Worm (Caenorhabditis elegans) whole organism, L1 larva: ENCODE measurements around the gene rfc-2.

Experiments
- ceh-90 ChIP-seq: sonication (generic microtip); optimal IDR thresholded peaks from 2 replicates; lab custom pipeline; 2016; ENCODE audit warnings: missing genetic modification characterization, missing compliant biosample characterization
- ces-1 ChIP-seq: fragments of 150-350 bp; optimal IDR thresholded peaks from 2 replicates; lab custom pipeline; 2014; ENCODE audit warnings: missing biosample characterization, missing genetic modification reagents, missing genetic modification characterization
- dpl-1 ChIP-seq, 3 experiments: fragments of 150-350 bp in 2 of 3; sonication (generic microtip) in 1 of 3; optimal IDR thresholded peaks; 2 replicates each; lab custom pipeline; 2014 to 2017; ENCODE audit warnings: missing biosample characterization in 3 of 3, missing genetic modification characterization in 3 of 3, missing genetic modification reagents in 3 of 3
- fkh-8 ChIP-seq: sonication (generic microtip); optimal IDR thresholded peaks from 2 replicates; lab custom pipeline; 2016; ENCODE audit warnings: mild to moderate bottlenecking, missing genetic modification characterization, missing compliant biosample characterization
- mdl-1 ChIP-seq, 2 experiments: fragments of 150-350 bp; optimal IDR thresholded peaks; 2 replicates each; lab custom pipeline; 2014 to 2017; ENCODE audit warnings: missing biosample characterization in 2 of 2, missing genetic modification characterization in 2 of 2, inconsistent platforms in 1 of 2
- mep-1 ChIP-seq: fragments of 150-350 bp; optimal IDR thresholded peaks from 2 replicates; lab custom pipeline; 2014; ENCODE audit warnings: missing biosample characterization, missing genetic modification characterization
- nhr-71 ChIP-seq: sonication (generic microtip); optimal IDR thresholded peaks from 2 replicates; lab custom pipeline; 2016; ENCODE audit warnings: mild to moderate bottlenecking, missing genetic modification characterization, moderate library complexity, missing compliant biosample characterization
- nhr-77 ChIP-seq: fragments of 150-350 bp; optimal IDR thresholded peaks from 2 replicates; lab custom pipeline; 2014; ENCODE audit warnings: missing biosample characterization, missing genetic modification characterization
- nhr-90 ChIP-seq: sonication (generic microtip); optimal IDR thresholded peaks from 2 replicates; lab custom pipeline; 2016; ENCODE audit warnings: mild to moderate bottlenecking, missing genetic modification characterization, missing compliant biosample characterization; ENCODE audit not compliant: poor library complexity
- pag-3 ChIP-seq: sonication (generic microtip); optimal IDR thresholded peaks from 2 replicates; lab custom pipeline; 2017; ENCODE audit warnings: missing genetic modification characterization, mild to moderate bottlenecking, missing compliant biosample characterization, antibody characterized with exemption, borderline replicate concordance; ENCODE audit not compliant: insufficient read depth
- rnt-1 ChIP-seq: sonication (generic microtip); optimal IDR thresholded peaks from 2 replicates; lab custom pipeline; 2016; ENCODE audit warnings: mild to moderate bottlenecking, missing genetic modification characterization, moderate library complexity, missing compliant biosample characterization
- snpc-4 ChIP-seq: fragments of 150-350 bp; optimal IDR thresholded peaks from 2 replicates; lab custom pipeline; 2014; ENCODE audit warnings: missing biosample characterization, missing genetic modification characterization
- swsn-7 ChIP-seq: sonication (generic microtip); optimal IDR thresholded peaks from 2 replicates; lab custom pipeline; 2016; ENCODE audit warnings: missing genetic modification characterization, missing compliant biosample characterization

- no peak for TF ChIP-seq nhr-90 (tag; lab: Kevin White, UChicago)
- no peak for TF ChIP-seq swsn-7
- no peak for TF ChIP-seq nhr-77 (tag; lab: Kevin White, UChicago)
- no peak for TF ChIP-seq mep-1 (tag; lab: Kevin White, UChicago)
- TF ChIP-seq nhr-71 (tag; lab: Kevin White, UChicago): no peak
- TF ChIP-seq pag-3 (tag; lab: Kevin White, UChicago): no peak
- TF ChIP-seq snpc-4 (tag; lab: Kevin White, UChicago): no peak
- TF ChIP-seq dpl-1 (GFP tag; optimal IDR thresholded peaks at IDR 0.05; lab: Kevin White, UChicago): no peak
- TF ChIP-seq fkh-8 (tag; lab: Kevin White, UChicago): no peak
- TF ChIP-seq ces-1 (GFP tag; lab: Kevin White, UChicago): no peak
- no peak for TF ChIP-seq rnt-1
- no peak for TF ChIP-seq mdl-1 (tag; optimal IDR thresholded peaks at IDR 0.05; lab: Kevin White, UChicago)
- no peak for TF ChIP-seq ceh-90 (tag; lab: Kevin White, UChicago)
Measured at ce11 chrIV:1378954-1379353, 31.8 kb downstream of the rfc-2 start.
